Worm (Caenorhabditis elegans): ENCODE data around the gene R02F11.2.

- TF ChIP-seq nhr-12 (tag; optimal IDR thresholded peaks at IDR 0.05) (no peak), nhr-77 (tag; optimal IDR thresholded peaks at IDR 0.05) (no peak), mdl-1 (tag; optimal IDR thresholded peaks at IDR 0.05) (no peak), ceh-9 (tag; optimal IDR thresholded peaks at IDR 0.05) (no peak), unc-62 (GFP tag; optimal IDR thresholded peaks at IDR 0.05) (no peak), ztf-11 (tag; optimal IDR thresholded peaks at IDR 0.05) (no peak), elt-2 (tag; optimal IDR thresholded peaks at IDR 0.05) (no peak)
Measured at ce11 chrV:4842544-4842943, 48.1 kb downstream of the R02F11.2 start, which contains the start of the genes cwp-2 and cwp-3.
